Worm (Caenorhabditis elegans): ENCODE measurements around the gene ptp-2.

ce11 chrII:5955638-5956167 lies 37.3 kb downstream of the ptp-2 start:
- TF ChIP-seq unc-62 (GFP tag; optimal IDR thresholded peaks at IDR 0.05) (no peak), lsy-27 (tag; optimal IDR thresholded peaks at IDR 0.05; ENCODE audit: borderline replicate concordance, insufficient read depth) (no peak), attf-3 (GFP tag; conservative IDR thresholded peaks at IDR 0.05) (no peak), C17E4.6 (GFP tag; IDR thresholded peaks at IDR 0.05) (no peak), F55B11.4 (tag; optimal IDR thresholded peaks at IDR 0.05; ENCODE audit: borderline replicate concordance, insufficient read depth) (no peak), F22D6.2 (tag; optimal IDR thresholded peaks at IDR 0.05) (no peak), nhr-27 (tag; optimal IDR thresholded peaks at IDR 0.05) (no peak), dpff-1 (tag; optimal IDR thresholded peaks at IDR 0.05) (no peak), tbp1 (GFP tag; optimal IDR thresholded peaks at IDR 0.05) (no peak)

Data from whole organism, young adult.